Fruit fly (Drosophila melanogaster): ENCODE results near the gene CG12608.

The CG12608 gene

DNA sequence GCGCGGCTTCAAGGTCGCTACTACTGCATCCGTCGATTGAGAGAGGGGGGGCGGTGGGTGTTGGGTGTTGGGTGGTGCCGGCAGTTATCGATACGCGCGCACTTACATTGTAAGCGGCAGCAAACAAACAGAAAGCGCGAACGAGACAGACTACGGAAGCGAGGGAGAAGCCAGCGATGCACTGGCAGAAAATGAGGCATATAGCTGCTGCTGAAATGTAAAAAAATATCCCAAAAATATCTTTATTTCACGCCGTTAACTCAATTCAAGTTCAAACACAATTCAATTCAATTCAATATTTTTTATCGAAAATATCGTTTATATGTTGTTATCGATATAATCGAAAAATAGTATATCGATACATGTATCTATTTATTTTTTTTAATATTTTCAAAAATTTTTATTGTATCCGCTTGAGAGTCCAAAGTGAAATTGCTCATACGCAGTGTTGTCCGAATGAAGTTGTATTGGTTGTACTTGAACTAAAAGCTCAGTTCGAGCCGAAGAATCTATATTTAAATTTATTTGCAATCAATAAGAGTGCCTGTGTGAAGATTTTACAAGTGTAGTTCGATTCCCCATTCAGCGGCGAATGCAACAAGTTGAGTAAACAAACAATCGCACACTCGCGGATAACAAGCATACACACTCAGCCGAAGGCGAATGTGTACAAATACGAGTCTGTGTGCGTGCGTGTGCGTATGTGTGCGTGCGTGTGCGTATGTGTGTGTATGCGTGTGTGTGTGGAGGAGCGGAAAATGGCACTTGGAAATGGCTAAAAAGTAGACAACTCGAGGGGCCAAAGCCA is 32.1 kb downstream of the CG12608 start (continued):
- TF ChIP-seq Ets96B (tag; optimal IDR thresholded peaks at IDR 0.05) (peak; percentile 47), Hr4 (GFP tag; optimal IDR thresholded peaks at IDR 0.05) (peak; percentile 54), CG6276 (GFP tag; optimal IDR thresholded peaks at IDR 0.05) (peak; percentile 71), ss (GFP tag; optimal IDR thresholded peaks at IDR 0.05) (peak in 1 of 2 experiments; percentile 57), svp (GFP tag) (peak; percentile 76), acj6 (GFP tag; optimal IDR thresholded peaks at IDR 0.05) (peak; percentile 66), fd59A (GFP tag; optimal IDR thresholded peaks at IDR 0.05) (peak; percentile 45), CG6792 (GFP tag; optimal IDR thresholded peaks at IDR 0.05) (peak; percentile 58), CG7368 (GFP tag; optimal IDR thresholded peaks at IDR 0.05) (peak; percentile 11), CG11762 (GFP tag; optimal IDR thresholded peaks at IDR 0.05; ENCODE audit: insufficient read depth) (peak; percentile 51), CG15336 (GFP tag; IDR thresholded peaks at IDR 0.05) (peak; percentile 49; the same call in 1 of the 2 replicates), esn (GFP tag; optimal IDR thresholded peaks at IDR 0.05) (peak; percentile 71), Lpt (GFP tag; optimal IDR thresholded peaks at IDR 0.05) (peak; percentile 25), CG6808 (GFP tag; optimal IDR thresholded peaks at IDR 0.05) (peak; percentile 42), CG8632 (GFP tag; optimal IDR thresholded peaks at IDR 0.05) (peak; percentile 62), lz (GFP tag; optimal IDR thresholded peaks at IDR 0.05) (peak; percentile 58), CG8319 (GFP tag; optimal IDR thresholded peaks at IDR 0.05) (peak; percentile 13), Ets21C (GFP tag; optimal IDR thresholded peaks at IDR 0.05) (peak; percentile 52), CG1621 (tag; optimal IDR thresholded peaks at IDR 0.05) (no peak), CG16779 (tag; optimal IDR thresholded peaks at IDR 0.05) (peak; percentile 15), Smox (GFP tag; optimal IDR thresholded peaks at IDR 0.05) (peak; percentile 67), CG10669 (GFP tag; optimal IDR thresholded peaks at IDR 0.05) (peak; percentile 56), CG6163 (GFP tag; IDR thresholded peaks at IDR 0.05) (no peak; the same call in 2 of the 3 replicates), CG31627 (GFP tag; optimal IDR thresholded peaks at IDR 0.05) (peak; percentile 55), CG4318 (GFP tag; optimal IDR thresholded peaks at IDR 0.05) (peak; percentile 64), dac (GFP tag; optimal IDR thresholded peaks at IDR 0.05) (peak; percentile 46), achi (GFP tag; optimal IDR thresholded peaks at IDR 0.05) (peak; percentile 60), spab (GFP tag; optimal IDR thresholded peaks at IDR 0.05) (peak; percentile 42)

DNA sequence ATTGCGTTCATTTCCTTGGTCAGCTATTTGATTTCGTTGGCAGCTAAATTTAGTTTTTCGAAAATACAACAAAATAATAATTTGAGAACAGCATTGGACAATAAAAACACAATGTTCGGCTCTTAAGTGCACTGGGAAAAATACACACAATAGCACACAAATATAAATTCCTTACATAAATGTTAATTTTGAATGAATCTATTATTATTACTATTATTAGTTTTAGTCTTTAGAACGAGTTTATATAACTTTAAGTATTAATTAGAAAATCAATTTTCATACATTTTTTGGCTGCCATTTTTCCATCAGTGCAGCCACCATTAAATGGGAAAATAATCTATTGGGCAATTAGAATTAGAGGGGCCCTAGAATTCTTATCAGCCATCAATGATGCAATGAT is 34.5 kb downstream of the CG12608 start:
- TF ChIP-seq CG6854 (GFP tag; optimal IDR thresholded peaks at IDR 0.05): no peak
- TF ChIP-seq CG4318 (GFP tag; optimal IDR thresholded peaks at IDR 0.05): no peak
- no peak for TF ChIP-seq Eip93F (GFP tag; optimal IDR thresholded peaks at IDR 0.05)
- no peak for TF ChIP-seq CG6163 (GFP tag; IDR thresholded peaks at IDR 0.05)
- TF ChIP-seq svp (GFP tag): no peak
- no peak for TF ChIP-seq CG8119 (GFP tag; IDR thresholded peaks at IDR 0.05)
- no peak for TF ChIP-seq CG6276 (GFP tag; optimal IDR thresholded peaks at IDR 0.05)
- no peak for TF ChIP-seq pdm3 (GFP tag; optimal IDR thresholded peaks at IDR 0.05)
- no peak for TF ChIP-seq CG3032 (tag; optimal IDR thresholded peaks at IDR 0.05)
- TF ChIP-seq cyc (GFP tag; optimal IDR thresholded peaks at IDR 0.05): no peak
- TF ChIP-seq OdsH (GFP tag; optimal IDR thresholded peaks at IDR 0.05): no peak
- no peak for TF ChIP-seq acj6 (GFP tag; optimal IDR thresholded peaks at IDR 0.05)
- no peak for TF ChIP-seq CG6792 (GFP tag; optimal IDR thresholded peaks at IDR 0.05)
- TF ChIP-seq dsx (GFP tag; optimal IDR thresholded peaks at IDR 0.05; ENCODE audit: poor library complexity, severe bottlenecking): no peak
- no peak for TF ChIP-seq eg (GFP tag; IDR thresholded peaks at IDR 0.05)
- no peak for TF ChIP-seq Ets21C (GFP tag; optimal IDR thresholded peaks at IDR 0.05)
- no peak for TF ChIP-seq CG11762 (GFP tag; optimal IDR thresholded peaks at IDR 0.05; ENCODE audit: insufficient read depth)
